Worm (Caenorhabditis elegans): ENCODE data around the gene E02C12.6.

E02C12.6 gene

ce11 chrV:9376417-9376816 lies 5.5 kb upstream of the E02C12.6 start, which contains the start of gene E02C12.19:
E02C12.19 (minus strand) TSS chrV:9376517.
- TF ChIP-seq ceh-13 (GFP tag; optimal IDR thresholded peaks at IDR 0.05) (no peak), sea-1 (GFP tag; conservative IDR thresholded peaks at IDR 0.05) (no peak), aly-1 (tag; optimal IDR thresholded peaks at IDR 0.05) (no peak), hmg-4 (GFP tag; optimal IDR thresholded peaks at IDR 0.05) (no peak)

ce11 chrV:9375378-9375777 lies 4.5 kb upstream of the E02C12.6 start, which contains the start of gene E02C12.9:
E02C12.9 (minus strand) TSS chrV:9375478.
- TF ChIP-seq tra-4 (tag; optimal IDR thresholded peaks at IDR 0.05) (no peak), ama-1 (optimal IDR thresholded peaks at IDR 0.05) (no peak), sea-1 (GFP tag; conservative IDR thresholded peaks at IDR 0.05) (no peak), ceh-36 (tag; optimal IDR thresholded peaks at IDR 0.05) (no peak)

ce11 chrV:9373473-9373872 lies 2.6 kb upstream of the E02C12.6 start, which contains the start of gene E02C12.8:
E02C12.8 (minus strand) TSS chrV:9373613.
- TF ChIP-seq B0310.2 (tag; optimal IDR thresholded peaks at IDR 0.05) (no peak), tbx-11 (GFP tag; IDR thresholded peaks at IDR 0.05) (no peak), pes-1 (GFP tag; IDR thresholded peaks at IDR 0.05) (no peak), F13C5.2 (tag; optimal IDR thresholded peaks at IDR 0.05) (no peak), hmbx-1 (tag; optimal IDR thresholded peaks at IDR 0.05) (no peak), ceh-13 (GFP tag; optimal IDR thresholded peaks at IDR 0.05) (no peak)

- TF ChIP-seq hmbx-1 (tag; optimal IDR thresholded peaks at IDR 0.05) (no peak), B0310.2 (tag; optimal IDR thresholded peaks at IDR 0.05) (no peak), aly-1 (tag; optimal IDR thresholded peaks at IDR 0.05) (no peak), scrt-1 (GFP tag; IDR thresholded peaks at IDR 0.05) (no peak), flt-1 (GFP tag; IDR thresholded peaks at IDR 0.05) (no peak), F13C5.2 (tag; optimal IDR thresholded peaks at IDR 0.05) (no peak), ets-7 (tag; optimal IDR thresholded peaks at IDR 0.05) (no peak)
These were observed 11.2 kb downstream of the E02C12.6 start, which contains the start of gene gpa-3 for ce11 chrV:9359674-9360073. gpa-3 (minus strand) TSS chrV:9359774.

ce11 chrV:9356345-9356744 lies 14.5 kb downstream of the E02C12.6 start, which contains the start of gene ttr-49:
ttr-49 (minus strand) TSS chrV:9356515.
- TF ChIP-seq sea-1 (GFP tag; conservative IDR thresholded peaks at IDR 0.05) = no peak
- no peak for TF ChIP-seq aly-1 (tag; optimal IDR thresholded peaks at IDR 0.05)
- TF ChIP-seq ets-7 (tag; optimal IDR thresholded peaks at IDR 0.05) = no peak
- no peak for TF ChIP-seq tbx-11 (GFP tag; IDR thresholded peaks at IDR 0.05)
- TF ChIP-seq tbx-37 (GFP tag; conservative IDR thresholded peaks at IDR 0.05) = no peak
- no peak for TF ChIP-seq tra-4 (tag; optimal IDR thresholded peaks at IDR 0.05)
- no peak for TF ChIP-seq B0310.2 (tag; optimal IDR thresholded peaks at IDR 0.05)
- TF ChIP-seq flt-1 (GFP tag; IDR thresholded peaks at IDR 0.05) = no peak
- TF ChIP-seq scrt-1 (GFP tag; IDR thresholded peaks at IDR 0.05) = no peak
- no peak for TF ChIP-seq ceh-36 (tag; optimal IDR thresholded peaks at IDR 0.05)
- no peak for TF ChIP-seq F13C5.2 (tag; optimal IDR thresholded peaks at IDR 0.05)
- no peak for TF ChIP-seq ceh-13 (GFP tag; optimal IDR thresholded peaks at IDR 0.05)
- TF ChIP-seq ama-1 (optimal IDR thresholded peaks at IDR 0.05) = no peak
- TF ChIP-seq hmg-4 (GFP tag; optimal IDR thresholded peaks at IDR 0.05) = no peak
- no peak for TF ChIP-seq hnd-1 (tag; optimal IDR thresholded peaks at IDR 0.05)
- TF ChIP-seq pes-1 (GFP tag; IDR thresholded peaks at IDR 0.05) = no peak
- no peak for TF ChIP-seq hmbx-1 (tag; optimal IDR thresholded peaks at IDR 0.05)

ce11 chrV:9355371-9355770 lies 15.5 kb downstream of the E02C12.6 start, which contains the start of gene ttr-40:
ttr-40 (minus strand) TSS chrV:9355471.
- TF ChIP-seq hmbx-1 (tag; optimal IDR thresholded peaks at IDR 0.05) (no peak), sea-1 (GFP tag; conservative IDR thresholded peaks at IDR 0.05) (no peak), B0310.2 (tag; optimal IDR thresholded peaks at IDR 0.05) (no peak), pes-1 (GFP tag; IDR thresholded peaks at IDR 0.05) (no peak), tbx-37 (GFP tag; conservative IDR thresholded peaks at IDR 0.05) (no peak), tra-4 (tag; optimal IDR thresholded peaks at IDR 0.05) (no peak), ceh-36 (tag; optimal IDR thresholded peaks at IDR 0.05) (no peak), ceh-13 (GFP tag; optimal IDR thresholded peaks at IDR 0.05) (no peak), scrt-1 (GFP tag; IDR thresholded peaks at IDR 0.05) (no peak), ets-7 (tag; optimal IDR thresholded peaks at IDR 0.05) (no peak), hnd-1 (tag; optimal IDR thresholded peaks at IDR 0.05) (no peak), tbx-11 (GFP tag; IDR thresholded peaks at IDR 0.05) (no peak), F13C5.2 (tag; optimal IDR thresholded peaks at IDR 0.05) (no peak), aly-1 (tag; optimal IDR thresholded peaks at IDR 0.05) (no peak), hmg-4 (GFP tag; optimal IDR thresholded peaks at IDR 0.05) (no peak), ama-1 (optimal IDR thresholded peaks at IDR 0.05) (no peak), flt-1 (GFP tag; IDR thresholded peaks at IDR 0.05) (no peak)

ce11 chrV:9352947-9353346 lies 17.9 kb downstream of the E02C12.6 start, which contains the start of gene srx-46:
srx-46 (plus strand) TSS chrV:9353247.
- TF ChIP-seq hmbx-1 (tag; optimal IDR thresholded peaks at IDR 0.05) (no peak), tbx-11 (GFP tag; IDR thresholded peaks at IDR 0.05) (no peak), pes-1 (GFP tag; IDR thresholded peaks at IDR 0.05) (no peak), sea-1 (GFP tag; conservative IDR thresholded peaks at IDR 0.05) (no peak), aly-1 (tag; optimal IDR thresholded peaks at IDR 0.05) (no peak), hnd-1 (tag; optimal IDR thresholded peaks at IDR 0.05) (no peak), tra-4 (tag; optimal IDR thresholded peaks at IDR 0.05) (no peak)

ce11 chrV:9349687-9350086 lies 21.2 kb downstream of the E02C12.6 start, which contains the start of gene srx-47:
srx-47 (plus strand) TSS chrV:9349987.
- TF ChIP-seq ceh-36 (tag; optimal IDR thresholded peaks at IDR 0.05) (no peak), pes-1 (GFP tag; IDR thresholded peaks at IDR 0.05) (no peak), tbx-37 (GFP tag; conservative IDR thresholded peaks at IDR 0.05) (no peak), hmbx-1 (tag; optimal IDR thresholded peaks at IDR 0.05) (no peak), hmg-4 (GFP tag; optimal IDR thresholded peaks at IDR 0.05) (no peak), ama-1 (optimal IDR thresholded peaks at IDR 0.05) (no peak), aly-1 (tag; optimal IDR thresholded peaks at IDR 0.05) (no peak), scrt-1 (GFP tag; IDR thresholded peaks at IDR 0.05) (no peak), B0310.2 (tag; optimal IDR thresholded peaks at IDR 0.05) (no peak), tbx-11 (GFP tag; IDR thresholded peaks at IDR 0.05) (no peak), F13C5.2 (tag; optimal IDR thresholded peaks at IDR 0.05) (no peak), sea-1 (GFP tag; conservative IDR thresholded peaks at IDR 0.05) (no peak), flt-1 (GFP tag; IDR thresholded peaks at IDR 0.05) (no peak), ets-7 (tag; optimal IDR thresholded peaks at IDR 0.05) (no peak)
